Fruit fly (Drosophila melanogaster) whole organism, embryonic: ENCODE data around the gene ATPsynB.

Experiments used
- Asciz ChIP-seq: fragments of 200-800 bp; sonication (Bioruptor generic); optimal IDR thresholded peaks from 2 replicates; lab custom pipeline; 2017; ENCODE audit warnings: missing biosample characterization, mild to moderate bottlenecking, missing genetic modification characterization, missing genetic modification reagents
- CG12942 ChIP-seq: fragments of 200-800 bp; sonication (Bioruptor generic); optimal IDR thresholded peaks from 3 replicates; lab custom pipeline; 2016; ENCODE audit warnings: missing biosample characterization, missing genetic modification characterization
- CG13296 ChIP-seq: fragments of 200-800 bp; sonication (Bioruptor generic); optimal IDR thresholded peaks from 3 replicates; lab custom pipeline; 2018; ENCODE audit warnings: missing biosample characterization, mild to moderate bottlenecking, missing genetic modification characterization
- CG14050 ChIP-seq: fragments of 200-800 bp; sonication (Bioruptor generic); IDR thresholded peaks from 3 replicates; pipeline ENCODE4 v1.3.6; 2022; ENCODE audit warnings: missing biosample characterization, missing genetic modification characterization
- CG15073 ChIP-seq: fragments of 200-800 bp; sonication (Bioruptor generic); optimal IDR thresholded peaks from 2 replicates; lab custom pipeline; 2016; ENCODE audit warnings: missing biosample characterization, missing genetic modification characterization
- CG15601 ChIP-seq: fragments of 200-800 bp; sonication (Bioruptor generic); optimal IDR thresholded peaks from 3 replicates; lab custom pipeline; 2019; ENCODE audit warnings: missing biosample characterization, mild to moderate bottlenecking, missing genetic modification characterization, moderate library complexity
- CG1832 ChIP-seq: fragments of 200-800 bp; sonication (Bioruptor generic); optimal IDR thresholded peaks from 2 replicates; lab custom pipeline; 2017; ENCODE audit warnings: missing biosample characterization, mild to moderate bottlenecking, missing genetic modification characterization, inconsistent platforms
- CG30431 ChIP-seq: fragments of 200-800 bp; sonication (Bioruptor generic); optimal IDR thresholded peaks from 2 replicates; lab custom pipeline; 2017; ENCODE audit warnings: missing biosample characterization, missing genetic modification characterization
- CG32532 ChIP-seq: fragments of 200-800 bp; sonication (Bioruptor generic); IDR thresholded peaks from 2 replicates; pipeline ENCODE4 v1.3.6; 2022; ENCODE audit warnings: missing biosample characterization, missing genetic modification characterization
- CG4617 ChIP-seq: fragments of 200-800 bp; sonication (Bioruptor generic); optimal IDR thresholded peaks from 3 replicates; lab custom pipeline; 2016; ENCODE audit warnings: missing biosample characterization, missing genetic modification characterization, borderline replicate concordance
- CG8281 ChIP-seq: fragments of 200-800 bp; sonication (Bioruptor generic); optimal IDR thresholded peaks from 2 replicates; lab custom pipeline; 2018; ENCODE audit warnings: missing biosample characterization, mild to moderate bottlenecking, missing genetic modification characterization, moderate library complexity
- CG9817 ChIP-seq: fragments of 200-800 bp; sonication (Bioruptor generic); optimal IDR thresholded peaks from 2 replicates; lab custom pipeline; 2018; ENCODE audit warnings: missing biosample characterization, mild to moderate bottlenecking, missing genetic modification characterization, moderate library complexity
- Eip74EF ChIP-seq, 2 experiments: fragments of 200-800 bp in 1 of 2; fragments of >200 bp in 1 of 2; sonication (Bioruptor generic) in 1 of 2; optimal IDR thresholded peaks; 2 replicates each; lab custom pipeline; 2017 to 2019; ENCODE audit warnings: missing biosample characterization in 2 of 2, missing genetic modification characterization in 2 of 2, mild to moderate bottlenecking in 1 of 2, moderate library complexity in 1 of 2
- Fer2 ChIP-seq: fragments of 200-800 bp; sonication (Bioruptor generic); optimal IDR thresholded peaks from 2 replicates; lab custom pipeline; 2018; ENCODE audit warnings: missing biosample characterization, mild to moderate bottlenecking, missing genetic modification characterization, moderate library complexity
- GATAe ChIP-seq: fragments of 200-800 bp; sonication (Bioruptor generic); conservative IDR thresholded peaks from 2 replicates; pipeline ENCODE4 v1.3.6; 2022; ENCODE audit warnings: missing biosample characterization, missing genetic modification characterization
- Gug ChIP-seq: fragments of 200-800 bp; sonication (Bioruptor generic); IDR thresholded peaks from 4 replicates; pipeline ENCODE4 v1.3.6; 2022; ENCODE audit warnings: missing biosample characterization, missing genetic modification characterization
- H15 ChIP-seq: fragments of 200-800 bp; sonication (Bioruptor generic); IDR thresholded peaks from 3 replicates; pipeline ENCODE4 v1.3.6; 2022; ENCODE audit warnings: missing biosample characterization, missing genetic modification characterization
- Hr3 ChIP-seq: fragments of 200-800 bp; sonication (Bioruptor generic); optimal IDR thresholded peaks from 3 replicates; lab custom pipeline; 2016; ENCODE audit warnings: missing biosample characterization, missing genetic modification characterization
- Lhr ChIP-seq: fragments of 200-800 bp; sonication (Bioruptor generic); optimal IDR thresholded peaks from 3 replicates; lab custom pipeline; 2017; ENCODE audit warnings: mild to moderate bottlenecking, missing biosample characterization, missing genetic modification reagents, missing genetic modification characterization
- MTF-1 ChIP-seq: fragments of 200-800 bp; sonication (Bioruptor generic); optimal IDR thresholded peaks from 2 replicates; lab custom pipeline; 2018; ENCODE audit warnings: missing biosample characterization, mild to moderate bottlenecking, missing genetic modification characterization, borderline replicate concordance
- Pdp1 ChIP-seq, 2 experiments: fragments of 200-800 bp; sonication (Bioruptor generic); optimal IDR thresholded peaks; 3 replicates each; lab custom pipeline; 2016; ENCODE audit warnings: missing biosample characterization in 2 of 2, missing genetic modification characterization in 2 of 2, mild to moderate bottlenecking in 1 of 2, moderate library complexity in 1 of 2
- Rx ChIP-seq: fragments of 200-800 bp; sonication (Bioruptor generic); IDR thresholded peaks from 2 replicates; pipeline ENCODE4 v1.3.6; 2022; ENCODE audit warnings: missing biosample characterization, missing genetic modification characterization
- Scr ChIP-seq: fragments of 200-800 bp; sonication (Bioruptor generic); IDR thresholded peaks from 2 replicates; pipeline ENCODE4 v1.3.6; 2022; ENCODE audit warnings: missing biosample characterization, missing genetic modification characterization; ENCODE audit not compliant: partially characterized antibody
- Ssrp ChIP-seq: fragments of 200-800 bp; sonication (Bioruptor generic); optimal IDR thresholded peaks from 2 replicates; lab custom pipeline; 2018; ENCODE audit warnings: missing biosample characterization, mild to moderate bottlenecking, missing genetic modification characterization, moderate library complexity
- Xbp1 ChIP-seq: fragments of 200-800 bp; sonication (Bioruptor generic); optimal IDR thresholded peaks from 3 replicates; lab custom pipeline; 2016; ENCODE audit warnings: missing biosample characterization, mild to moderate bottlenecking, missing genetic modification characterization
- al ChIP-seq: fragments of 200-800 bp; sonication (Bioruptor generic); IDR thresholded peaks from 2 replicates; pipeline ENCODE4 v1.3.6; 2022; ENCODE audit warnings: missing biosample characterization, missing genetic modification characterization
- ato ChIP-seq: fragments of 200-800 bp; sonication (Bioruptor generic); IDR thresholded peaks from 2 replicates; pipeline ENCODE4 v1.3.6; 2022; ENCODE audit warnings: missing biosample characterization, missing genetic modification characterization; ENCODE audit not compliant: partially characterized antibody
- chinmo ChIP-seq: fragments of 200-800 bp; sonication (Bioruptor generic); IDR thresholded peaks from 4 replicates; pipeline ENCODE4 v1.3.6; 2022; ENCODE audit warnings: missing biosample characterization, missing genetic modification characterization; ENCODE audit not compliant: partially characterized antibody
- crol ChIP-seq: fragments of 200-800 bp; sonication (Bioruptor generic); IDR thresholded peaks from 2 replicates; pipeline ENCODE4 v1.3.6; 2022; ENCODE audit warnings: missing biosample characterization, missing genetic modification characterization
- da ChIP-seq: fragments of 200-800 bp; sonication (Bioruptor generic); optimal IDR thresholded peaks from 2 replicates; lab custom pipeline; 2016; ENCODE audit warnings: missing biosample characterization, missing genetic modification characterization
- dimm ChIP-seq: fragments of 200-800 bp; sonication (Bioruptor generic); IDR thresholded peaks from 2 replicates; pipeline ENCODE4 v1.3.6; 2022; ENCODE audit warnings: missing biosample characterization, missing genetic modification characterization
- eve ChIP-seq, 2 experiments: fragments of >200 bp; optimal IDR thresholded peaks; 2 replicates each; lab custom pipeline; 2017; ENCODE audit warnings: missing biosample characterization in 2 of 2, missing genetic modification characterization in 2 of 2
- exex ChIP-seq: fragments of 200-800 bp; sonication (Bioruptor generic); optimal IDR thresholded peaks from 4 replicates; lab custom pipeline; 2018; ENCODE audit warnings: missing biosample characterization, mild to moderate bottlenecking, missing genetic modification characterization, moderate library complexity
- eyg ChIP-seq: fragments of 200-800 bp; sonication (Bioruptor generic); optimal IDR thresholded peaks from 3 replicates; lab custom pipeline; 2016; ENCODE audit warnings: missing biosample characterization, missing genetic modification characterization
- fd102C ChIP-seq: fragments of 200-800 bp; sonication (Bioruptor generic); optimal IDR thresholded peaks from 2 replicates; lab custom pipeline; 2018; ENCODE audit warnings: missing biosample characterization, mild to moderate bottlenecking, missing genetic modification characterization, moderate library complexity
- fd3F ChIP-seq: fragments of 200-800 bp; sonication (Bioruptor generic); optimal IDR thresholded peaks from 2 replicates; lab custom pipeline; 2018; ENCODE audit warnings: missing biosample characterization, mild to moderate bottlenecking, missing genetic modification characterization, moderate library complexity
- gsb ChIP-seq: fragments of 200-800 bp; sonication (Bioruptor generic); IDR thresholded peaks from 2 replicates; pipeline ENCODE4 v1.3.6; 2022; ENCODE audit warnings: missing biosample characterization, missing genetic modification characterization
- lbe ChIP-seq: fragments of 200-800 bp; sonication (Bioruptor generic); optimal IDR thresholded peaks from 2 replicates; lab custom pipeline; 2016; ENCODE audit warnings: missing biosample characterization, mild to moderate bottlenecking, missing genetic modification characterization
- mld ChIP-seq: fragments of 200-800 bp; sonication (Bioruptor generic); IDR thresholded peaks from 3 replicates; pipeline ENCODE4 v1.3.6; 2022; ENCODE audit warnings: missing biosample characterization, missing genetic modification characterization; ENCODE audit not compliant: partially characterized antibody
- nmo ChIP-seq: fragments of 200-800 bp; sonication (Bioruptor generic); optimal IDR thresholded peaks from 2 replicates; lab custom pipeline; 2018; ENCODE audit warnings: missing biosample characterization, mild to moderate bottlenecking, missing genetic modification characterization, moderate library complexity
- odd ChIP-seq: fragments of 200-800 bp; sonication (Bioruptor generic); optimal IDR thresholded peaks from 2 replicates; lab custom pipeline; 2017; ENCODE audit warnings: missing biosample characterization, mild to moderate bottlenecking, missing genetic modification characterization
- otp ChIP-seq: fragments of 200-800 bp; sonication (Bioruptor generic); IDR thresholded peaks from 3 replicates; pipeline ENCODE4, ENCODE4 v1.3.6; 2022; ENCODE audit warnings: missing biosample characterization, missing genetic modification characterization
- p53 ChIP-seq: fragments of 200-800 bp; sonication (Bioruptor generic); optimal IDR thresholded peaks from 2 replicates; lab custom pipeline; 2016; ENCODE audit warnings: missing biosample characterization, missing genetic modification characterization
- sens ChIP-seq: fragments of 200-800 bp; sonication (Bioruptor generic); peaks from one replicate; lab custom pipeline; 2016; ENCODE audit warnings: missing biosample characterization, missing genetic modification characterization
- sima ChIP-seq: fragments of 200-800 bp; sonication (Bioruptor generic); optimal IDR thresholded peaks from 2 replicates; lab custom pipeline; 2016; ENCODE audit warnings: missing biosample characterization, missing genetic modification characterization
- slbo ChIP-seq: fragments of 200-800 bp; sonication (Bioruptor generic); IDR thresholded peaks from 2 replicates; pipeline ENCODE4 v1.3.6; 2022; ENCODE audit warnings: missing biosample characterization, missing genetic modification characterization
- sob ChIP-seq: fragments of 200-800 bp; sonication (Bioruptor generic); IDR thresholded peaks from 2 replicates; pipeline ENCODE4 v1.3.6; 2022; ENCODE audit warnings: missing biosample characterization, missing genetic modification characterization
- sqz ChIP-seq: fragments of 200-800 bp; sonication (Bioruptor generic); optimal IDR thresholded peaks from 3 replicates; lab custom pipeline; 2018; ENCODE audit warnings: missing biosample characterization, mild to moderate bottlenecking, missing genetic modification characterization
- tx ChIP-seq: fragments of 200-800 bp; sonication (Bioruptor generic); optimal IDR thresholded peaks from 2 replicates; lab custom pipeline; 2016; ENCODE audit warnings: missing biosample characterization, missing genetic modification characterization
- zfh1 ChIP-seq: fragments of 200-800 bp; sonication (Bioruptor generic); IDR thresholded peaks from 3 replicates; pipeline ENCODE4 v1.3.6; 2022; ENCODE audit warnings: missing biosample characterization, missing genetic modification characterization

ATPsynB gene

DNA sequence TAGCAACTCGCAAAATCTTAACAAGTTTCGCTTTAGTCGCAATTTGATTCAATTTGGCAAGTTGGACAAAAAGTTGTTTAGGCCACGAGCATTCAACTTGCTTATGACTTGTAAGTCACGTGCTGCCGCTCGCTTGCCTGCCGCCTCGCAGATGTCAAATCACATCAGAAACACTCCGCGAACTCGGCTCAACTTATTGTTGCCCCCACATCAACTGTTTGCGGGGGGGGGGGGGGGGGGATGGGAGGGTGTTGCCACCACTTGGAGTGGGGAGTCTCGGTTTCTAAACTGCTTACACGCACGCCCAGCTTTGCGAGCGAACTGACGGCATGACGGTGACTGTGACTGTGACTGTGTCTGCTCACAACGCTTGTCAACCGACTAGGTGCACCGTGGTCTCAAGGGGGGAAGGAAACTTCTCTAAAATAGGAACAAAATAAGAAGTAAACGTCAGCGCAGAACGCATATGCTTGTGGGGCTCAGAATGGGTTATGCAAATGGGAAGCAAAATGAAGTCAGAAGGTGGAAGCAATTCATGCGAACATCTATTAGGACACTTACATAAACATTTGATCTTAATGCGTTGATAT, 47.1 kb downstream of the ATPsynB start (continued):
- TF ChIP-seq gsb (GFP tag; lab: Robert Waterston, UW) (0 out of 2 replicates have a peak, but pooled peaks have one; percentile 8), mld (GFP tag; lab: Robert Waterston, UW) (no peak), al (GFP tag; lab: Robert Waterston, UW) (no peak), Hr3 (GFP tag; lab: Kevin White, UChicago) (no peak), CG8281 (no peak), dimm (GFP tag; lab: Robert Waterston, UW) (no peak), CG4617 (GFP tag; lab: Kevin White, UChicago) (no peak), CG32532 (GFP tag; lab: Robert Waterston, UW) (0 out of 2 replicates have a peak, but pooled peaks have one; percentile 24), p53 (no peak), exex (no peak), H15 (GFP tag; lab: Robert Waterston, UW) (no peak), zfh1 (0 out of 3 replicates have a peak, but pooled peaks have one; percentile 8), lbe (GFP tag; lab: Kevin White, UChicago) (no peak), CG12942 (GFP tag; lab: Kevin White, UChicago) (no peak), eyg (no peak), Scr (GFP tag; lab: Robert Waterston, UW) (no peak), sob (GFP tag; lab: Robert Waterston, UW) (no peak), CG15073 (no peak), fd3F (GFP tag; lab: Kevin White, UChicago) (no peak), sima (GFP tag; lab: Kevin White, UChicago) (no peak), CG1832 (GFP tag; lab: Kevin White, UChicago) (peak; percentile 1), eve (GFP tag; optimal IDR thresholded peaks at IDR 0.05; lab: Kevin White, UChicago) (no peak), CG13296 (GFP tag; lab: Kevin White, UChicago) (no peak), CG30431 (GFP tag; lab: Kevin White, UChicago) (no peak), CG9817 (tag; lab: Kevin White, UChicago) (no peak), ato (GFP tag; lab: Robert Waterston, UW) (no peak), CG14050 (GFP tag; lab: Robert Waterston, UW) (no peak), slbo (no peak), sens (no peak), MTF-1 (GFP tag; lab: Kevin White, UChicago) (no peak), Xbp1 (no peak), Rx (GFP tag; lab: Robert Waterston, UW) (no peak), sqz (GFP tag; lab: Kevin White, UChicago) (no peak), odd (GFP tag; lab: Kevin White, UChicago) (no peak), crol (peak; percentile 61), Fer2 (tag; lab: Kevin White, UChicago) (no peak), chinmo (0 out of 4 replicates have a peak, but pooled peaks have one; percentile 11), da (GFP tag; lab: Kevin White, UChicago) (no peak), tx (GFP tag; lab: Kevin White, UChicago) (no peak), Asciz (GFP tag; lab: Kevin White, UChicago) (no peak), nmo (no peak), Ssrp (tag; lab: Kevin White, UChicago) (no peak), Pdp1 (GFP tag; optimal IDR thresholded peaks at IDR 0.05; lab: Kevin White, UChicago) (no peak), GATAe (GFP tag; lab: Robert Waterston, UW) (no peak), CG15601 (tag; lab: Kevin White, UChicago) (no peak), Eip74EF (GFP tag; optimal IDR thresholded peaks at IDR 0.05; lab: Kevin White, UChicago) (no peak), Lhr (GFP tag; lab: Kevin White, UChicago) (no peak), fd102C (GFP tag; lab: Kevin White, UChicago) (no peak), Gug (no peak), otp (no peak)
